Fruit fly (Drosophila melanogaster) whole organism, embryonic: ENCODE results near the gene CG32483.

Experiments used
- Aef1 ChIP-seq: fragments of 200-800 bp; sonication (Bioruptor generic); IDR thresholded peaks from 3 replicates; pipeline ENCODE4 v1.3.6; 2022; ENCODE audit warnings: missing biosample characterization, missing genetic modification characterization
- B-H2 ChIP-seq: fragments of 200-800 bp; sonication (Bioruptor generic); optimal IDR thresholded peaks from 2 replicates; lab custom pipeline; 2018; ENCODE audit warnings: missing biosample characterization, mild to moderate bottlenecking, missing genetic modification characterization
- Bgb ChIP-seq: fragments of 200-800 bp; sonication (Bioruptor generic); IDR thresholded peaks from 2 replicates; pipeline ENCODE4 v1.3.6; 2022; ENCODE audit warnings: missing biosample characterization, missing genetic modification characterization; ENCODE audit not compliant: partially characterized antibody
- CG1024 ChIP-seq: fragments of 200-800 bp; sonication (Bioruptor generic); IDR thresholded peaks from 2 replicates; pipeline ENCODE4 v1.3.6; 2022; ENCODE audit warnings: missing biosample characterization, missing genetic modification characterization
- CG11504 ChIP-seq: fragments of 200-800 bp; sonication (Bioruptor generic); optimal IDR thresholded peaks from 3 replicates; lab custom pipeline; 2019; ENCODE audit warnings: missing biosample characterization, mild to moderate bottlenecking, missing genetic modification characterization, moderate library complexity
- CG12104 ChIP-seq: fragments of 200-800 bp; sonication (Bioruptor generic); optimal IDR thresholded peaks from 3 replicates; lab custom pipeline; 2016; ENCODE audit warnings: missing biosample characterization, missing genetic modification characterization
- CG13894 ChIP-seq: fragments of 200-800 bp; sonication (Bioruptor generic); optimal IDR thresholded peaks from 3 replicates; lab custom pipeline; 2018; ENCODE audit warnings: missing biosample characterization, mild to moderate bottlenecking, missing genetic modification characterization, moderate library complexity
- CG15479 ChIP-seq: fragments of 200-800 bp; sonication (Bioruptor generic); optimal IDR thresholded peaks from 3 replicates; lab custom pipeline; 2019; ENCODE audit warnings: missing biosample characterization, mild to moderate bottlenecking, missing genetic modification characterization, moderate library complexity
- CG17328 ChIP-seq: fragments of 200-800 bp; sonication (Bioruptor generic); IDR thresholded peaks from 2 replicates; pipeline ENCODE4 v1.3.6; 2022; ENCODE audit warnings: missing biosample characterization, missing genetic modification characterization
- CG17802 ChIP-seq: fragments of 200-800 bp; sonication (Bioruptor generic); optimal IDR thresholded peaks from 2 replicates; lab custom pipeline; 2018; ENCODE audit warnings: missing biosample characterization, mild to moderate bottlenecking, missing genetic modification characterization, moderate library complexity
- CG2120 ChIP-seq: fragments of 200-800 bp; sonication (Bioruptor generic); optimal IDR thresholded peaks from 3 replicates; lab custom pipeline; 2016; ENCODE audit warnings: missing biosample characterization, missing genetic modification characterization
- CG2678 ChIP-seq: fragments of 200-800 bp; sonication (Bioruptor generic); optimal IDR thresholded peaks from 3 replicates; lab custom pipeline; 2019; ENCODE audit warnings: missing biosample characterization, mild to moderate bottlenecking, missing genetic modification characterization, moderate library complexity
- CG34422 ChIP-seq: fragments of 200-800 bp; sonication (Bioruptor generic); IDR thresholded peaks from 3 replicates; pipeline ENCODE4 v1.3.6; 2022; ENCODE audit warnings: missing biosample characterization, missing genetic modification characterization
- CG4360 ChIP-seq: fragments of 200-800 bp; sonication (Bioruptor generic); IDR thresholded peaks from 2 replicates; pipeline ENCODE4 v1.3.6; 2022; ENCODE audit warnings: missing biosample characterization, missing genetic modification characterization
- CG7271 ChIP-seq: fragments of 200-800 bp; sonication (Bioruptor generic); optimal IDR thresholded peaks from 2 replicates; lab custom pipeline; 2018; ENCODE audit warnings: missing biosample characterization, mild to moderate bottlenecking, missing genetic modification characterization, moderate library complexity
- CG7556 ChIP-seq: fragments of 200-800 bp; sonication (Bioruptor generic); optimal IDR thresholded peaks from 2 replicates; lab custom pipeline; 2017; ENCODE audit warnings: missing biosample characterization, mild to moderate bottlenecking, missing genetic modification characterization
- CG7839 ChIP-seq: fragments of 200-800 bp; sonication (Bioruptor generic); optimal IDR thresholded peaks from 3 replicates; lab custom pipeline; 2018; ENCODE audit warnings: missing biosample characterization, mild to moderate bottlenecking, missing genetic modification characterization, moderate library complexity
- CG7928 ChIP-seq: fragments of 200-800 bp; sonication (Bioruptor generic); optimal IDR thresholded peaks from 2 replicates; lab custom pipeline; 2017; ENCODE audit warnings: missing biosample characterization, mild to moderate bottlenecking, missing genetic modification characterization
- CG8478 ChIP-seq: fragments of >200 bp; optimal IDR thresholded peaks from 2 replicates; lab custom pipeline; 2018
- Dek ChIP-seq: fragments of 200-800 bp; sonication (Bioruptor generic); optimal IDR thresholded peaks from 3 replicates; lab custom pipeline; 2019; ENCODE audit warnings: missing biosample characterization, mild to moderate bottlenecking, missing genetic modification characterization, moderate library complexity
- Doc3 ChIP-seq: fragments of 200-800 bp; sonication (Bioruptor generic); IDR thresholded peaks from 3 replicates; pipeline ENCODE4 v1.3.6; 2022; ENCODE audit warnings: missing biosample characterization, missing genetic modification characterization; ENCODE audit not compliant: partially characterized antibody
- Drgx ChIP-seq: fragments of 200-800 bp; sonication (Bioruptor generic); IDR thresholded peaks from 2 replicates; pipeline ENCODE4 v1.3.6; 2022; ENCODE audit warnings: missing biosample characterization, missing genetic modification characterization
- Ets65A ChIP-seq: fragments of 200-800 bp; sonication (Bioruptor generic); peaks from one replicate; lab custom pipeline; 2016; ENCODE audit warnings: missing biosample characterization, missing genetic modification characterization
- GATAe ChIP-seq: fragments of 200-800 bp; sonication (Bioruptor generic); conservative IDR thresholded peaks from 2 replicates; pipeline ENCODE4 v1.3.6; 2022; ENCODE audit warnings: missing biosample characterization, missing genetic modification characterization
- Hr39 ChIP-seq: fragments of >200 bp; optimal IDR thresholded peaks from 2 replicates; lab custom pipeline; 2017
- Hsf ChIP-seq: fragments of 200-800 bp; sonication (Bioruptor generic); optimal IDR thresholded peaks from 3 replicates; lab custom pipeline; 2016; ENCODE audit warnings: missing biosample characterization, missing genetic modification characterization
- Kr ChIP-seq: fragments of 200-800 bp; sonication (Bioruptor generic); optimal IDR thresholded peaks from 2 replicates; lab custom pipeline; 2017; ENCODE audit warnings: missing biosample characterization, mild to moderate bottlenecking, missing genetic modification characterization
- Med ChIP-seq: fragments of 200-800 bp; sonication (Bioruptor generic); peaks from one replicate; lab custom pipeline; 2016; ENCODE audit warnings: missing biosample characterization, missing genetic modification characterization, mild to moderate bottlenecking, inconsistent platforms, moderate library complexity
- Myb ChIP-seq: fragments of 200-800 bp; sonication (Bioruptor generic); optimal IDR thresholded peaks from 2 replicates; lab custom pipeline; 2016; ENCODE audit warnings: missing biosample characterization, missing genetic modification characterization
- Ptx1 ChIP-seq: fragments of 200-800 bp; sonication (Bioruptor generic); IDR thresholded peaks from 2 replicates; pipeline ENCODE4 v1.3.6; 2022; ENCODE audit warnings: missing biosample characterization, missing genetic modification characterization
- Sox102F ChIP-seq: fragments of 200-800 bp; sonication (Bioruptor generic); optimal IDR thresholded peaks from 2 replicates; lab custom pipeline; 2018; ENCODE audit warnings: missing biosample characterization, mild to moderate bottlenecking, missing genetic modification characterization, moderate library complexity
- Sry-β ChIP-seq: fragments of 200-800 bp; sonication (Bioruptor generic); optimal IDR thresholded peaks from 2 replicates; lab custom pipeline; 2018; ENCODE audit warnings: missing biosample characterization, mild to moderate bottlenecking, missing genetic modification characterization, moderate library complexity
- Xbp1 ChIP-seq: fragments of 200-800 bp; sonication (Bioruptor generic); optimal IDR thresholded peaks from 3 replicates; lab custom pipeline; 2016; ENCODE audit warnings: missing biosample characterization, mild to moderate bottlenecking, missing genetic modification characterization
- chn ChIP-seq: fragments of 200-800 bp; sonication (Bioruptor generic); optimal IDR thresholded peaks from 2 replicates; lab custom pipeline; 2016; ENCODE audit warnings: missing biosample characterization, missing genetic modification characterization
- ci ChIP-seq: fragments of 200-800 bp; sonication (Bioruptor generic); IDR thresholded peaks from 3 replicates; pipeline ENCODE4 v1.3.6; 2022; ENCODE audit warnings: missing biosample characterization, missing genetic modification characterization
- crol ChIP-seq: fragments of 200-800 bp; sonication (Bioruptor generic); IDR thresholded peaks from 2 replicates; pipeline ENCODE4 v1.3.6; 2022; ENCODE audit warnings: missing biosample characterization, missing genetic modification characterization
- dysf ChIP-seq: fragments of 200-800 bp; sonication (Bioruptor generic); IDR thresholded peaks from 3 replicates; pipeline ENCODE4 v1.3.6; 2022; ENCODE audit warnings: missing biosample characterization, missing genetic modification characterization
- grau ChIP-seq: fragments of 200-800 bp; optimal IDR thresholded peaks from 3 replicates; lab custom pipeline; 2019; ENCODE audit warnings: missing biosample characterization, mild to moderate bottlenecking, missing genetic modification characterization, moderate library complexity
- pros ChIP-seq: fragments of 200-800 bp; sonication (Bioruptor generic); optimal IDR thresholded peaks from 3 replicates; lab custom pipeline; 2019; ENCODE audit warnings: missing biosample characterization, mild to moderate bottlenecking, missing genetic modification characterization, moderate library complexity
- row ChIP-seq: fragments of 200-800 bp; sonication (Bioruptor generic); IDR thresholded peaks from 3 replicates; pipeline ENCODE4 v1.3.6; 2022; ENCODE audit warnings: missing biosample characterization, missing genetic modification characterization
- sens ChIP-seq: fragments of 200-800 bp; sonication (Bioruptor generic); peaks from one replicate; lab custom pipeline; 2016; ENCODE audit warnings: missing biosample characterization, missing genetic modification characterization
- slbo ChIP-seq: fragments of 200-800 bp; sonication (Bioruptor generic); IDR thresholded peaks from 2 replicates; pipeline ENCODE4 v1.3.6; 2022; ENCODE audit warnings: missing biosample characterization, missing genetic modification characterization
- sr ChIP-seq: fragments of 200-800 bp; sonication (Bioruptor generic); IDR thresholded peaks from 3 replicates; pipeline ENCODE4 v1.3.6; 2022; ENCODE audit warnings: missing biosample characterization, missing genetic modification characterization
- tll ChIP-seq, 2 experiments: fragments of 200-800 bp in 1 of 2; fragments of >200 bp in 1 of 2; sonication (Bioruptor generic) in 1 of 2; optimal IDR thresholded peaks; 2 replicates each; lab custom pipeline; 2017 to 2019; ENCODE audit warnings: missing biosample characterization in 2 of 2, missing genetic modification characterization in 2 of 2, mild to moderate bottlenecking in 1 of 2, moderate library complexity in 1 of 2
- vvl ChIP-seq: fragments of 200-800 bp; sonication (Bioruptor generic); IDR thresholded peaks from 2 replicates; pipeline ENCODE4 v1.3.6; 2022; ENCODE audit warnings: missing biosample characterization, missing genetic modification characterization
- wdn ChIP-seq: fragments of 200-800 bp; sonication (Bioruptor generic); IDR thresholded peaks from 2 replicates; pipeline ENCODE4 v1.3.6; 2022; ENCODE audit warnings: missing biosample characterization, missing genetic modification characterization
- z ChIP-seq: fragments of 200-800 bp; sonication (Bioruptor generic); IDR thresholded peaks from 3 replicates; pipeline ENCODE4 v1.3.6; 2022; ENCODE audit warnings: missing biosample characterization, missing genetic modification characterization

CG32483 gene

dm6 chr3L:684749-685440, 5.0 kb downstream of the CG32483 start:
- TF ChIP-seq CG17802 (tag; lab: Kevin White, UChicago) (no peak), Dek (tag; lab: Kevin White, UChicago) (peak; percentile 16), vvl (GFP tag; lab: Robert Waterston, UW) (no peak), CG8478 (lab: Kevin White, UChicago) (peak; percentile 88), B-H2 (GFP tag; lab: Kevin White, UChicago) (no peak), CG2120 (GFP tag; lab: Kevin White, UChicago) (peak; percentile 31), CG2678 (tag; lab: Kevin White, UChicago) (peak; percentile 17), row (GFP tag; lab: Robert Waterston, UW) (peak; percentile 63), CG17328 (GFP tag; lab: Robert Waterston, UW) (peak; percentile 13; the same call in 1 of the 2 replicates), Drgx (GFP tag; lab: Robert Waterston, UW) (no peak), CG7928 (GFP tag; lab: Kevin White, UChicago) (no peak), ci (GFP tag; lab: Robert Waterston, UW) (peak; percentile 9; the same call in 1 of the 3 replicates), grau (tag; lab: Kevin White, UChicago) (peak; percentile 86), Doc3 (GFP tag; lab: Robert Waterston, UW) (0 out of 3 replicates have a peak, but pooled peaks have one; percentile 38), CG7271 (tag; lab: Kevin White, UChicago) (no peak), CG7839 (tag; lab: Kevin White, UChicago) (peak; percentile 37), tll (GFP tag; optimal IDR thresholded peaks at IDR 0.05; lab: Kevin White, UChicago) (peak in 1 of 2 experiments; percentile 33), wdn (0 out of 2 replicates have a peak, but pooled peaks have one; percentile 20), slbo (GFP tag; lab: Robert Waterston, UW) (peak; percentile 36), sr (GFP tag; lab: Robert Waterston, UW) (peak; percentile 90), Hr39 (lab: Kevin White, UChicago) (peak; percentile 89), Med (peak; percentile 7), CG15479 (GFP tag; lab: Kevin White, UChicago) (no peak), Ptx1 (GFP tag; lab: Robert Waterston, UW) (0 out of 2 replicates have a peak, but pooled peaks have one; percentile 9), crol (GFP tag; lab: Robert Waterston, UW) (peak; percentile 77), sens (GFP tag; lab: Kevin White, UChicago) (peak; percentile 50), CG11504 (tag; lab: Kevin White, UChicago) (peak; percentile 20), Ets65A (peak; percentile 71), Hsf (GFP tag; lab: Kevin White, UChicago) (peak; percentile 0), CG12104 (GFP tag; lab: Kevin White, UChicago) (no peak), Sox102F (peak; percentile 15), Xbp1 (peak; percentile 13), CG7556 (GFP tag; lab: Kevin White, UChicago) (peak; percentile 6), CG1024 (GFP tag; lab: Robert Waterston, UW) (no peak), Bgb (0 out of 2 replicates have a peak, but pooled peaks have one; percentile 8), pros (GFP tag; lab: Kevin White, UChicago) (peak; percentile 47), Sry-β (GFP tag; lab: Kevin White, UChicago) (no peak), z (GFP tag; lab: Robert Waterston, UW) (peak; percentile 24; the same call in 1 of the 3 replicates), GATAe (GFP tag; lab: Robert Waterston, UW) (0 out of 2 replicates have a peak, but pooled peaks have one; percentile 9), Aef1 (peak; percentile 32; the same call in 1 of the 3 replicates), CG4360 (GFP tag; lab: Robert Waterston, UW) (peak; percentile 87), dysf (peak; percentile 43; the same call in 2 of the 3 replicates), Myb (GFP tag; lab: Kevin White, UChicago) (peak; percentile 5), chn (GFP tag; lab: Kevin White, UChicago) (peak; percentile 19), CG13894 (tag; lab: Kevin White, UChicago) (peak; percentile 42), Kr (peak; percentile 43), CG34422 (GFP tag; lab: Robert Waterston, UW) (0 out of 3 replicates have a peak, but pooled peaks have one; percentile 34)
